Fruit fly (Drosophila melanogaster): Measurements from ENCODE around the gene CG31776.
A peak's percentile ranks its signal among the peaks of the same experiment; 100 is the strongest.

Gene CG31776

dm6 chr2L:3514569-3515191, 44.7 kb downstream of the CG31776 start, which contains the start of the genes LeuRS and CG17593:
Gene LeuRS, minus strand, starts transcription at chr2L:3514656.
Gene CG17593, plus strand, starts transcription at chr2L:3514872.
- TF ChIP-seq Myc (optimal IDR thresholded peaks at IDR 0.05): peak; percentile 33
- no peak for TF ChIP-seq dsf (GFP tag; optimal IDR thresholded peaks at IDR 0.05; ENCODE audit: borderline replicate concordance)

dm6 chr2L:3519551-3519950, 49.6 kb downstream of the CG31776 start, which contains the start of the genes CG3213 and CG8851:
Gene CG3213, minus strand, starts transcription at chr2L:3519651.
Gene CG8851, plus strand, starts transcription at chr2L:3519677.
- TF ChIP-seq Hr78 (GFP tag; optimal IDR thresholded peaks at IDR 0.05) (no peak), psq (GFP tag; optimal IDR thresholded peaks at IDR 0.05) (no peak), h (GFP tag; optimal IDR thresholded peaks at IDR 0.05) (no peak), Jra (GFP tag; optimal IDR thresholded peaks at IDR 0.05) (no peak), Dif (GFP tag; optimal IDR thresholded peaks at IDR 0.05; ENCODE audit: partially characterized antibody) (no peak), OdsH (GFP tag; optimal IDR thresholded peaks at IDR 0.05) (no peak), HLH106 (tag; optimal IDR thresholded peaks at IDR 0.05) (no peak), foxo (GFP tag; optimal IDR thresholded peaks at IDR 0.05) (no peak), sv (GFP tag; optimal IDR thresholded peaks at IDR 0.05) (no peak), br (GFP tag; optimal IDR thresholded peaks at IDR 0.05) (no peak), brk (GFP tag; optimal IDR thresholded peaks at IDR 0.05) (no peak)
